Worm (Caenorhabditis elegans): ENCODE results near the gene dpl-1.

ce11 chrII:9163348-9163747 is 6.4 kb upstream of the dpl-1 start:
- TF ChIP-seq unc-39 (tag; optimal IDR thresholded peaks at IDR 0.05) (no peak), mep-1 (tag; optimal IDR thresholded peaks at IDR 0.05) (no peak), cnd-1 (tag; optimal IDR thresholded peaks at IDR 0.05) (no peak), tbx-8 (GFP tag; optimal IDR thresholded peaks at IDR 0.05) (no peak), elt-3 (tag; optimal IDR thresholded peaks at IDR 0.05) (no peak), nhr-237 (tag; optimal IDR thresholded peaks at IDR 0.05) (no peak), elt-1 (tag; optimal IDR thresholded peaks at IDR 0.05; ENCODE audit: borderline replicate concordance, insufficient read depth) (no peak), nhr-76 (tag; optimal IDR thresholded peaks at IDR 0.05) (no peak), pha-4 (tag; optimal IDR thresholded peaks at IDR 0.05) (no peak)
